Worm (Caenorhabditis elegans) whole organism, L4/young adult: ENCODE measurements around the gene nspa-2.

Experiments used
- W03F9.2 ChIP-seq: fragments of 150-350 bp; optimal IDR thresholded peaks from 2 replicates; lab custom pipeline; 2014; ENCODE audit warnings: missing biosample characterization, missing genetic modification characterization
- him-1 ChIP-seq: sonication (generic microtip); optimal IDR thresholded peaks from 2 replicates; lab custom pipeline; 2016; ENCODE audit warnings: missing genotype, missing genetic modification reagents, missing genetic modification characterization, missing compliant biosample characterization

ce11 chrV:14853739-14854138 is 37.1 kb upstream of the nspa-2 start:
- no peak for TF ChIP-seq W03F9.2 (tag; lab: Kevin White, UChicago)
- TF ChIP-seq him-1, result no peak
